Worm (Caenorhabditis elegans) whole organism, L4/young adult: ENCODE results near the gene C56A3.6.

ENCODE experiments used
- W03F9.2 ChIP-seq: fragments of 150-350 bp; optimal IDR thresholded peaks from 2 replicates; lab custom pipeline; 2014; ENCODE audit warnings: missing biosample characterization, missing genetic modification characterization
- dao-5 ChIP-seq: sonication (generic microtip); optimal IDR thresholded peaks from 2 replicates; lab custom pipeline; 2016; ENCODE audit warnings: missing genotype, missing genetic modification characterization, moderate library complexity, missing compliant biosample characterization
- him-1 ChIP-seq: sonication (generic microtip); optimal IDR thresholded peaks from 2 replicates; lab custom pipeline; 2016; ENCODE audit warnings: missing genotype, missing genetic modification reagents, missing genetic modification characterization, missing compliant biosample characterization

The C56A3.6 gene

ce11 chrV:13506321-13506720, 49.9 kb downstream of the C56A3.6 start, which contains the start of gene R11G10.4:
R11G10.4 (plus strand) TSS chrV:13506621.
- TF ChIP-seq him-1 (tag; lab: Kevin White, UChicago) (no peak), dao-5 (tag; lab: Kevin White, UChicago) (no peak), W03F9.2 (tag; lab: Kevin White, UChicago) (no peak)
